Worm (Caenorhabditis elegans): ENCODE results near the gene K10G4.5.
"Not testable (repeated sequence)": the region's sequence is repeated elsewhere in the genome, so short reads cannot be mapped to it uniquely, and the experiment has no call there.

K10G4.5 gene

DNA sequence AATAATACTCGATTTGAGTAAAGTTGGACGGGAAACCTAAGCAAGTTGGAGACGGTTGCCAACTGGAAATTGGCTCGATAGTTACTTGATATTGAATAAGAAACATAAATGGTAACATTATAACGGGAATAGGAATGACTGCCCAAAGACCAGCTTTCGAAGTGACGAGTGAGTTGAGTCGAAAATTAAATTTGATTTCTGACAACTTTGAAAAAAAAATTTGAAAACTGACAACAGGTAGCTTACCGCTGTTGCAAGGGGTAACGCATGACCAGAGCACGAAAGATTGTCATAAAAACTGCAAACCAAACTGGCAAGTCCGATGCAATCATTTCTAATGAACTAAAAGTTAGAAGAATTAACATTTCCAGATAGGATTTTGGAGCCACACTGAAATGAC, 8.5 kb downstream of the K10G4.5 start:
- TF ChIP-seq blmp-1 (tag; optimal IDR thresholded peaks at IDR 0.05): no peak
- TF ChIP-seq sptf-1 (tag; optimal IDR thresholded peaks at IDR 0.05): no peak

- no peak for TF ChIP-seq lin-32 (GFP tag; optimal IDR thresholded peaks at IDR 0.05)
- no peak for TF ChIP-seq sptf-1 (tag; optimal IDR thresholded peaks at IDR 0.05)
- TF ChIP-seq cnd-1 (tag; optimal IDR thresholded peaks at IDR 0.05): no peak
- no peak for TF ChIP-seq sem-2 (GFP tag; optimal IDR thresholded peaks at IDR 0.05)
- no peak for TF ChIP-seq blmp-1 (tag; optimal IDR thresholded peaks at IDR 0.05)
- TF ChIP-seq elt-1 (tag; optimal IDR thresholded peaks at IDR 0.05; ENCODE audit: borderline replicate concordance, insufficient read depth): no peak
- TF ChIP-seq ceh-43 (GFP tag; optimal IDR thresholded peaks at IDR 0.05): no peak
- TF ChIP-seq tbx-8 (GFP tag; optimal IDR thresholded peaks at IDR 0.05): no peak
- no peak for TF ChIP-seq mls-2 (tag; optimal IDR thresholded peaks at IDR 0.05)
Measured at ce11 chrV:17284159-17284558, 17.1 kb downstream of the K10G4.5 start.

DNA sequence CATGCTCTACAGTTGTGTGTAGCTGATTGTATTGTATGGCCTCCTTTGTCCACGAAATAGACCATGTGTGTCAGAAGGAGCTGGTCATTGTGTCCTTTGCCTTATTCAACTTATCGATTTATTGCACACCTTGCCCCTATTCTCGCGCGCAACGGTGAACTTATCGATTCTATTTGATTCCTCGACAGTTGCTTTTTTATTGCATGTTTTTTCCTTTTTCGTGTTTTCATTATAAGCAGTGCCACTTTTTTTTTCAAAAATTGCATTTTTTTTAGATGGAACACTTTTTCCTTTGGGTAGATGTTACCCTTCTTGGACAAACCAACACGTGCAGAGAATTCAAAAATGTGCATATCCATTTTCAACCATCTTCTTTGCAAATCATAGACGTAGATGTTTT, 28.0 kb downstream of the K10G4.5 start, which contains the start of gene K10G4.10:
TSS of gene K10G4.10 (plus strand) at position 301 of the 400 bp plus-strand sequence.
- TF ChIP-seq cnd-1 (tag; optimal IDR thresholded peaks at IDR 0.05) (no peak), lsy-2 (tag; optimal IDR thresholded peaks at IDR 0.05) (no peak), nhr-28 (tag; optimal IDR thresholded peaks at IDR 0.05) (no peak), ham-2 (GFP tag; optimal IDR thresholded peaks at IDR 0.05) (no peak), elt-1 (tag; optimal IDR thresholded peaks at IDR 0.05; ENCODE audit: borderline replicate concordance, insufficient read depth) (no peak), sem-2 (GFP tag; optimal IDR thresholded peaks at IDR 0.05) (no peak), ces-1 (GFP tag; optimal IDR thresholded peaks at IDR 0.05) (no peak), snpc-4 (tag; optimal IDR thresholded peaks at IDR 0.05) (no peak), unc-39 (tag; optimal IDR thresholded peaks at IDR 0.05) (no peak), elt-3 (tag; optimal IDR thresholded peaks at IDR 0.05) (no peak), sptf-1 (tag; optimal IDR thresholded peaks at IDR 0.05) (no peak), zip-8 (tag; optimal IDR thresholded peaks at IDR 0.05) (no peak), nhr-76 (tag; optimal IDR thresholded peaks at IDR 0.05) (no peak), drap-1 (GFP tag; optimal IDR thresholded peaks at IDR 0.05) (no peak), unc-120 (tag; optimal IDR thresholded peaks at IDR 0.05; ENCODE audit: poor library complexity, severe bottlenecking) (no peak), ceh-39 (tag; optimal IDR thresholded peaks at IDR 0.05) (no peak)

ce11 chrV:17272112-17272511, 29.2 kb downstream of the K10G4.5 start:
- TF ChIP-seq bed-3 (GFP tag; optimal IDR thresholded peaks at IDR 0.05) (no peak), ham-2 (GFP tag; optimal IDR thresholded peaks at IDR 0.05) (no peak)

- TF ChIP-seq pha-4 (tag; optimal IDR thresholded peaks at IDR 0.05); unc-62 (GFP tag; optimal IDR thresholded peaks at IDR 0.05); drap-1 (GFP tag; optimal IDR thresholded peaks at IDR 0.05): not testable (repeated sequence)
Measured at ce11 chrV:17264855-17265254, 36.4 kb downstream of the K10G4.5 start, which contains the start of gene K10G4.3. Gene K10G4.3 (minus strand): TSS chrV:17264955.

DNA sequence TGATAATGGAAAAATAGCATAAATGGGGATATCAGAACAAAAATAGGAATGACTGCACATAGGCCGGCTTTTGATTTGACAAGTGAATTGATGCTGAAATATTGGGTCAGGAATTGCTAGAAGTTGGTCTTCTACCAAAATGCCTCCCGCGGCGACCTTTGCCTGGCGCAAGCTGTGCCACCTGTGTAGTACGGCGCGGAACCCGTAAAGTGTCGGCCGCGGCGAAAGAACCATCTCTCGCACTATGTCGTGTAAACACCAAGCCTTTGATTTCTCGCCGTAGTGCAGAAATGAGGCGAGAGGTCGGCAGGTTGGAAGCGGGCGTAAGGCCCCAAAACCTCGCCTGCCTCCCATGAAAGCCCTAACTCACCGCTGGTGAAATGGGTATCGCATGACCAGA, 39.9 kb downstream of the K10G4.5 start:
- TF ChIP-seq ceh-83 (GFP tag; optimal IDR thresholded peaks at IDR 0.05) (no peak), bed-3 (GFP tag; optimal IDR thresholded peaks at IDR 0.05) (no peak)

DNA sequence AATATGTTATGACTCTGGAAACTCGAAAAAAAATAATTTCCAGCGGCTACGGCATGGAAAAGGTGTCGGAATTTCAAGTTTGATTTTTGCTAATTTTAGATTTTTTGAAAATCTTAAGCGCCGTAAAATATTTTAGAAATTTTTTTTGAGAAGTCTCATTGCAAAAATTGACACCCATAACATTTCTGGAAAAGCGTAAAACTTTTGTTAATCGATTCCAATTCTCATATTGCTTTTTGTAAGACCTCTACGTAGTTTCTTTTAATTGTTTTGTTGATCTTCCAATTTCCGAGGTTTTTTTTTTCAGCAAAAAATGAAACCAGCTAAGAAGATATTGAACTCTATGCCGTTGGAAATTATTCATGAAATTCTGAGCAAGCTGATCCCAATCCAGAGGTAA, 42.4 kb downstream of the K10G4.5 start, which contains the start of gene fbxa-85:
TSS of gene fbxa-85 (plus strand) at position 301 of the 400 bp plus-strand sequence.
- TF ChIP-seq lin-13 (tag; optimal IDR thresholded peaks at IDR 0.05) (no peak), ceh-83 (GFP tag; optimal IDR thresholded peaks at IDR 0.05) (no peak), hlh-1 (tag; optimal IDR thresholded peaks at IDR 0.05) (no peak), M03D4.4 (tag; optimal IDR thresholded peaks at IDR 0.05) (no peak), sem-2 (GFP tag; optimal IDR thresholded peaks at IDR 0.05) (no peak), unc-62 (GFP tag; optimal IDR thresholded peaks at IDR 0.05) (no peak), ham-2 (GFP tag; optimal IDR thresholded peaks at IDR 0.05) (no peak), cnd-1 (tag; optimal IDR thresholded peaks at IDR 0.05) (no peak), mls-2 (tag; optimal IDR thresholded peaks at IDR 0.05) (no peak), mep-1 (tag; optimal IDR thresholded peaks at IDR 0.05) (no peak), mab-5 (tag; optimal IDR thresholded peaks at IDR 0.05) (no peak), lsy-2 (tag; optimal IDR thresholded peaks at IDR 0.05) (no peak), blmp-1 (tag; optimal IDR thresholded peaks at IDR 0.05) (no peak), nhr-2 (tag; optimal IDR thresholded peaks at IDR 0.05) (no peak), zip-8 (tag; optimal IDR thresholded peaks at IDR 0.05) (no peak), ceh-39 (tag; optimal IDR thresholded peaks at IDR 0.05) (no peak), ztf-11 (tag; optimal IDR thresholded peaks at IDR 0.05) (no peak), flh-1 (GFP tag; optimal IDR thresholded peaks at IDR 0.05) (no peak), elt-1 (tag; optimal IDR thresholded peaks at IDR 0.05; ENCODE audit: borderline replicate concordance, insufficient read depth) (no peak)
